Fruit fly (Drosophila melanogaster) whole organism, embryonic: ENCODE measurements around the gene Spt6.

Source experiments
- Ada2b ChIP-seq: fragments of 200-800 bp; sonication (Bioruptor generic); IDR thresholded peaks from 2 replicates; pipeline ENCODE4 v1.3.6; 2022; ENCODE audit warnings: missing biosample characterization, missing genetic modification characterization
- B-H2 ChIP-seq: fragments of 200-800 bp; sonication (Bioruptor generic); optimal IDR thresholded peaks from 2 replicates; lab custom pipeline; 2018; ENCODE audit warnings: missing biosample characterization, mild to moderate bottlenecking, missing genetic modification characterization
- CG11247 ChIP-seq: fragments of 200-800 bp; sonication (Bioruptor generic); IDR thresholded peaks from 2 replicates; pipeline ENCODE4 v1.3.6; 2022; ENCODE audit warnings: missing biosample characterization, missing genetic modification characterization
- CG11456 ChIP-seq: fragments of 200-800 bp; sonication (Bioruptor generic); IDR thresholded peaks from 3 replicates; pipeline ENCODE4 v1.3.6; 2022; ENCODE audit warnings: missing biosample characterization, missing genetic modification characterization
- CG12744 ChIP-seq: fragments of 200-800 bp; sonication (Bioruptor generic); optimal IDR thresholded peaks from 2 replicates; lab custom pipeline; 2016; ENCODE audit warnings: missing biosample characterization, missing genetic modification characterization
- CG1529 ChIP-seq: fragments of 200-800 bp; sonication (Bioruptor generic); optimal IDR thresholded peaks from 3 replicates; lab custom pipeline; 2018; ENCODE audit warnings: missing biosample characterization, missing genetic modification characterization
- CG15696 ChIP-seq: fragments of 200-800 bp; sonication (Bioruptor generic); optimal IDR thresholded peaks from 2 replicates; lab custom pipeline; 2019; ENCODE audit warnings: missing biosample characterization, mild to moderate bottlenecking, missing genetic modification characterization, moderate library complexity
- CG17385 ChIP-seq: fragments of 200-800 bp; sonication (Bioruptor generic); optimal IDR thresholded peaks from 3 replicates; lab custom pipeline; 2018; ENCODE audit warnings: missing biosample characterization, mild to moderate bottlenecking, missing genetic modification characterization
- CG18011 ChIP-seq: fragments of 200-800 bp; sonication (Bioruptor generic); optimal IDR thresholded peaks from 2 replicates; lab custom pipeline; 2017; ENCODE audit warnings: missing biosample characterization, missing genetic modification characterization, mild to moderate bottlenecking, moderate library complexity, missing genotype
- CG30403 ChIP-seq: fragments of 200-800 bp; sonication (Bioruptor generic); optimal IDR thresholded peaks from 3 replicates; lab custom pipeline; 2016; ENCODE audit warnings: missing biosample characterization, missing genetic modification characterization
- CG3065 ChIP-seq: fragments of 200-800 bp; sonication (Bioruptor generic); optimal IDR thresholded peaks from 2 replicates; lab custom pipeline; 2016; ENCODE audit warnings: missing biosample characterization, missing genetic modification characterization
- CG3407 ChIP-seq: fragments of 200-800 bp; sonication (Bioruptor generic); optimal IDR thresholded peaks from 2 replicates; lab custom pipeline; 2018; ENCODE audit warnings: missing biosample characterization, mild to moderate bottlenecking, missing genetic modification characterization
- CG4404 ChIP-seq: fragments of 200-800 bp; sonication (Bioruptor generic); IDR thresholded peaks from 2 replicates; pipeline ENCODE4 v1.3.6; 2022; ENCODE audit warnings: missing biosample characterization, missing genetic modification characterization
- CG5180 ChIP-seq: fragments of 200-800 bp; sonication (Bioruptor generic); optimal IDR thresholded peaks from 3 replicates; lab custom pipeline; 2017; ENCODE audit warnings: missing biosample characterization, missing genetic modification characterization, mild to moderate bottlenecking, moderate library complexity, missing genetic modification reagents
- CG7745 ChIP-seq: fragments of 200-800 bp; sonication (Bioruptor generic); optimal IDR thresholded peaks from 2 replicates; lab custom pipeline; 2018; ENCODE audit warnings: missing biosample characterization, mild to moderate bottlenecking, missing genetic modification characterization, moderate library complexity
- CG7928 ChIP-seq: fragments of 200-800 bp; sonication (Bioruptor generic); optimal IDR thresholded peaks from 2 replicates; lab custom pipeline; 2017; ENCODE audit warnings: missing biosample characterization, mild to moderate bottlenecking, missing genetic modification characterization
- CG8089 ChIP-seq: fragments of 200-800 bp; sonication (Bioruptor generic); optimal IDR thresholded peaks from 3 replicates; lab custom pipeline; 2016; ENCODE audit warnings: missing biosample characterization, missing genetic modification characterization
- CG8281 ChIP-seq: fragments of 200-800 bp; sonication (Bioruptor generic); optimal IDR thresholded peaks from 2 replicates; lab custom pipeline; 2018; ENCODE audit warnings: missing biosample characterization, mild to moderate bottlenecking, missing genetic modification characterization, moderate library complexity
- CG9437 ChIP-seq: fragments of 200-800 bp; sonication (Bioruptor generic); optimal IDR thresholded peaks from 2 replicates; lab custom pipeline; 2018; ENCODE audit warnings: missing biosample characterization, mild to moderate bottlenecking, missing genetic modification characterization
- D19A ChIP-seq: fragments of 200-800 bp; optimal IDR thresholded peaks from 3 replicates; lab custom pipeline; 2019; ENCODE audit warnings: missing biosample characterization, mild to moderate bottlenecking, missing genetic modification characterization, moderate library complexity
- Deaf1 ChIP-seq: fragments of 200-800 bp; optimal IDR thresholded peaks from 3 replicates; lab custom pipeline; 2019; ENCODE audit warnings: missing biosample characterization, mild to moderate bottlenecking, missing genetic modification characterization, moderate library complexity
- Dek ChIP-seq: fragments of 200-800 bp; sonication (Bioruptor generic); optimal IDR thresholded peaks from 3 replicates; lab custom pipeline; 2019; ENCODE audit warnings: missing biosample characterization, mild to moderate bottlenecking, missing genetic modification characterization, moderate library complexity
- Doc3 ChIP-seq: fragments of 200-800 bp; sonication (Bioruptor generic); IDR thresholded peaks from 3 replicates; pipeline ENCODE4 v1.3.6; 2022; ENCODE audit warnings: missing biosample characterization, missing genetic modification characterization; ENCODE audit not compliant: partially characterized antibody
- Ets97D ChIP-seq: fragments of 200-800 bp; sonication (Bioruptor generic); optimal IDR thresholded peaks from 3 replicates; lab custom pipeline; 2016; ENCODE audit warnings: missing biosample characterization, missing genetic modification characterization
- Fer2 ChIP-seq: fragments of 200-800 bp; sonication (Bioruptor generic); optimal IDR thresholded peaks from 2 replicates; lab custom pipeline; 2018; ENCODE audit warnings: missing biosample characterization, mild to moderate bottlenecking, missing genetic modification characterization, moderate library complexity
- Hr3 ChIP-seq: fragments of 200-800 bp; sonication (Bioruptor generic); optimal IDR thresholded peaks from 3 replicates; lab custom pipeline; 2016; ENCODE audit warnings: missing biosample characterization, missing genetic modification characterization
- Jarid2 ChIP-seq: fragments of 200-800 bp; sonication (Bioruptor generic); optimal IDR thresholded peaks from 3 replicates; lab custom pipeline; 2017; ENCODE audit warnings: mild to moderate bottlenecking, missing biosample characterization, missing genetic modification reagents, missing genetic modification characterization
- Nf-YA ChIP-seq: fragments of 200-800 bp; sonication (Bioruptor generic); IDR thresholded peaks from 2 replicates; pipeline ENCODE4 v1.3.6; 2022; ENCODE audit warnings: missing biosample characterization, missing genetic modification characterization
- Oli ChIP-seq: fragments of 200-800 bp; sonication (Bioruptor generic); optimal IDR thresholded peaks from 2 replicates; lab custom pipeline; 2018; ENCODE audit warnings: missing biosample characterization, mild to moderate bottlenecking, missing genetic modification characterization, moderate library complexity
- Pdp1 ChIP-seq, 2 experiments: fragments of 200-800 bp; sonication (Bioruptor generic); optimal IDR thresholded peaks; 3 replicates each; lab custom pipeline; 2016; ENCODE audit warnings: missing biosample characterization in 2 of 2, missing genetic modification characterization in 2 of 2, mild to moderate bottlenecking in 1 of 2, moderate library complexity in 1 of 2
- chn ChIP-seq: fragments of 200-800 bp; sonication (Bioruptor generic); optimal IDR thresholded peaks from 2 replicates; lab custom pipeline; 2016; ENCODE audit warnings: missing biosample characterization, missing genetic modification characterization
- ci ChIP-seq: fragments of 200-800 bp; sonication (Bioruptor generic); IDR thresholded peaks from 3 replicates; pipeline ENCODE4 v1.3.6; 2022; ENCODE audit warnings: missing biosample characterization, missing genetic modification characterization
- disco-r ChIP-seq: fragments of 200-800 bp; sonication (Bioruptor generic); optimal IDR thresholded peaks from 2 replicates; lab custom pipeline; 2016; ENCODE audit warnings: missing biosample characterization, missing genetic modification characterization
- fd64A ChIP-seq: fragments of 200-800 bp; sonication (Bioruptor generic); optimal IDR thresholded peaks from 3 replicates; lab custom pipeline; 2018; ENCODE audit warnings: missing biosample characterization, mild to moderate bottlenecking, missing genetic modification characterization
- gcm2 ChIP-seq: fragments of 200-800 bp; sonication (Bioruptor generic); optimal IDR thresholded peaks from 2 replicates; lab custom pipeline; 2016; ENCODE audit warnings: missing biosample characterization, missing genetic modification characterization
- gem ChIP-seq: fragments of 200-800 bp; sonication (Bioruptor generic); optimal IDR thresholded peaks from 2 replicates; lab custom pipeline; 2019; ENCODE audit warnings: missing biosample characterization, mild to moderate bottlenecking, missing genetic modification characterization, moderate library complexity
- gro ChIP-seq: fragments of 200-800 bp; sonication (Bioruptor generic); optimal IDR thresholded peaks from 2 replicates; lab custom pipeline; 2016; ENCODE audit warnings: missing biosample characterization, missing genetic modification characterization
- jigr1 ChIP-seq: fragments of 200-800 bp; sonication (Bioruptor generic); IDR thresholded peaks from 3 replicates; pipeline ENCODE4 v1.3.6; 2022; ENCODE audit warnings: missing biosample characterization, missing genetic modification characterization
- klu ChIP-seq: fragments of 200-800 bp; sonication (Bioruptor generic); IDR thresholded peaks from 2 replicates; pipeline ENCODE4 v1.3.6; 2022; ENCODE audit warnings: missing biosample characterization, missing genetic modification characterization
- lov ChIP-seq, 2 experiments: fragments of 200-800 bp in 1 of 2; fragments of >200 bp in 1 of 2; sonication (Bioruptor generic) in 1 of 2; IDR thresholded peaks in 1 of 2; optimal IDR thresholded peaks in 1 of 2; 2 replicates in 1 of 2; 3 replicates in 1 of 2; pipeline versions ENCODE4 v1.3.6 to Lab custom; 2017 to 2022; ENCODE audit warnings: missing biosample characterization in 1 of 2, missing genetic modification characterization in 1 of 2
- onecut ChIP-seq: fragments of 200-800 bp; sonication (Bioruptor generic); IDR thresholded peaks from 2 replicates; pipeline ENCODE4 v1.3.6; 2022; ENCODE audit warnings: missing biosample characterization, missing genetic modification characterization
- pan ChIP-seq, 4 experiments: fragments of >200 bp in 3 of 4; fragments of 200-800 bp in 1 of 4; sonication (Bioruptor generic) in 1 of 4; optimal IDR thresholded peaks in 3 of 4; IDR thresholded peaks in 1 of 4; 2 replicates each; pipeline versions ENCODE4 v1.3.6 to Lab custom; 2017 to 2022; ENCODE audit warnings: missing biosample characterization in 2 of 4, missing genetic modification characterization in 2 of 4, mixed read lengths in 1 of 4
- peb ChIP-seq: fragments of 200-800 bp; sonication (Bioruptor generic); IDR thresholded peaks from 2 replicates; pipeline ENCODE4 v1.3.6; 2022; ENCODE audit warnings: missing biosample characterization, missing genetic modification characterization
- phol ChIP-seq: fragments of 200-800 bp; sonication (Bioruptor generic); optimal IDR thresholded peaks from 3 replicates; lab custom pipeline; 2018; ENCODE audit warnings: missing biosample characterization, mild to moderate bottlenecking, missing genetic modification characterization, moderate library complexity
- pita ChIP-seq: fragments of 200-800 bp; sonication (Bioruptor generic); optimal IDR thresholded peaks from 2 replicates; lab custom pipeline; 2017; ENCODE audit warnings: missing biosample characterization, mild to moderate bottlenecking, missing genetic modification characterization
- sens-2 ChIP-seq: fragments of 200-800 bp; sonication (Bioruptor generic); IDR thresholded peaks from 2 replicates; pipeline ENCODE4 v1.3.6; 2022; ENCODE audit warnings: missing biosample characterization, missing genetic modification characterization
- tin ChIP-seq: fragments of 200-800 bp; sonication (Bioruptor generic); optimal IDR thresholded peaks from 3 replicates; lab custom pipeline; 2016; ENCODE audit warnings: missing biosample characterization, missing genetic modification characterization
- tx ChIP-seq: fragments of 200-800 bp; sonication (Bioruptor generic); optimal IDR thresholded peaks from 2 replicates; lab custom pipeline; 2016; ENCODE audit warnings: missing biosample characterization, missing genetic modification characterization
- z ChIP-seq: fragments of 200-800 bp; sonication (Bioruptor generic); IDR thresholded peaks from 3 replicates; pipeline ENCODE4 v1.3.6; 2022; ENCODE audit warnings: missing biosample characterization, missing genetic modification characterization

Spt6 gene

dm6 chrX:6278879-6279628 lies 11.5 kb downstream of the Spt6 start (continued):
- TF ChIP-seq CG8089 (GFP tag; lab: Kevin White, UChicago) (no peak), gcm2 (GFP tag; lab: Kevin White, UChicago) (no peak), CG17385 (GFP tag; lab: Kevin White, UChicago) (peak; percentile 53), disco-r (GFP tag; lab: Kevin White, UChicago) (no peak), sens-2 (GFP tag; lab: Robert Waterston, UW) (no peak), CG5180 (GFP tag; lab: Kevin White, UChicago) (no peak), B-H2 (GFP tag; lab: Kevin White, UChicago) (no peak), z (GFP tag; lab: Robert Waterston, UW) (no peak), Fer2 (tag; lab: Kevin White, UChicago) (no peak), CG3065 (GFP tag; lab: Kevin White, UChicago) (no peak), gem (tag; lab: Kevin White, UChicago) (no peak), tin (GFP tag; lab: Kevin White, UChicago) (no peak), peb (GFP tag; lab: Robert Waterston, UW) (no peak), ci (GFP tag; lab: Robert Waterston, UW) (no peak), CG30403 (GFP tag; lab: Kevin White, UChicago) (no peak), CG3407 (GFP tag; lab: Kevin White, UChicago) (no peak), Doc3 (GFP tag; lab: Robert Waterston, UW) (no peak), CG4404 (GFP tag; lab: Robert Waterston, UW) (no peak), tx (GFP tag; lab: Kevin White, UChicago) (no peak), CG9437 (GFP tag; lab: Kevin White, UChicago) (peak; percentile 18), CG7745 (tag; lab: Kevin White, UChicago) (no peak), D19A (tag; lab: Kevin White, UChicago) (no peak), onecut (GFP tag; lab: Robert Waterston, UW) (no peak), Jarid2 (peak; percentile 79), pita (GFP tag; lab: Kevin White, UChicago) (no peak), CG11456 (GFP tag; lab: Robert Waterston, UW) (peak; percentile 45; the same call in 1 of the 3 replicates), chn (peak; percentile 1), phol (tag; lab: Kevin White, UChicago) (peak; percentile 33), pan (optimal IDR thresholded peaks at IDR 0.05; lab: Kevin White, UChicago) (no peak), pan (GFP tag; optimal IDR thresholded peaks at IDR 0.05 in 1 of 2, IDR thresholded peaks at IDR 0.05 in 1 of 2) (no peak), Ets97D (GFP tag; lab: Kevin White, UChicago) (no peak), CG11247 (GFP tag; lab: Robert Waterston, UW) (no peak), CG8281 (tag; lab: Kevin White, UChicago) (no peak), CG15696 (tag; lab: Kevin White, UChicago) (no peak), gro (GFP tag; lab: Kevin White, UChicago) (peak; percentile 38), klu (GFP tag; lab: Robert Waterston, UW) (no peak), Hr3 (GFP tag; lab: Kevin White, UChicago) (no peak), jigr1 (no peak), CG1529 (GFP tag; lab: Kevin White, UChicago) (no peak), Oli (tag; lab: Kevin White, UChicago) (no peak), Ada2b (no peak), fd64A (no peak), CG7928 (GFP tag; lab: Kevin White, UChicago) (no peak), Nf-YA (no peak), Dek (tag; lab: Kevin White, UChicago) (peak; percentile 11), lov (optimal IDR thresholded peaks at IDR 0.05; lab: Kevin White, UChicago) (no peak), lov (GFP tag; IDR thresholded peaks at IDR 0.05; lab: Robert Waterston, UW) (no peak), Deaf1 (tag; lab: Kevin White, UChicago) (peak; percentile 58), Pdp1 (GFP tag; optimal IDR thresholded peaks at IDR 0.05; lab: Kevin White, UChicago) (peak in 1 of 2 experiments; percentile 18), CG18011 (GFP tag; lab: Kevin White, UChicago) (no peak), CG12744 (GFP tag; lab: Kevin White, UChicago) (no peak)
